Worm (Caenorhabditis elegans): ENCODE measurements around the gene egli-1.

Gene egli-1

DNA sequence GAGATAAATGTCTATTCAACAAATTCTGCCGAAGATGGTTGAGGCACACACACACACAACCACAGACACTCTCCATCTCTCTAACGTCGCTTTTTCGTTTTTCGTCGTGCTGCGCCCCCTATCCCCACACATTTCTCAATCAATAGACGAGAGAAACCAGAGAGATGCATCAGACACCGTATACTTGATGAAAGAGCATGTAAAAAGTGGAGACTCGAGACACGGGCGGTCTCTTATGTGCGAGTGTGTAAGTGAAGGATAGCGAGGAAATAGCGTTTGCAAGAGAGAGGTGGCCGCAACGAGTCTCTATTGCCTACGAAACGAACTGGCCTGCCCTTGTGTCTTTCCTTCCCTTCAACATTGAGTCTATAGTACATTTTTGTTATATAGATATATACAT lies 41.0 kb upstream of the egli-1 start:
- TF ChIP-seq mes-2 (tag; optimal IDR thresholded peaks at IDR 0.05; ENCODE audit: poor library complexity, severe bottlenecking), result peak; percentile 83
- peak; percentile 59 for TF ChIP-seq lin-39 (tag; optimal IDR thresholded peaks at IDR 0.05)
- no peak for TF ChIP-seq dmd-9 (GFP tag; IDR thresholded peaks at IDR 0.05)
- no peak for TF ChIP-seq ztf-11 (tag; optimal IDR thresholded peaks at IDR 0.05)
- 0 out of 2 replicates have a peak, but pooled peaks have one; percentile 31 for TF ChIP-seq dmd-8 (GFP tag; IDR thresholded peaks at IDR 0.05)
- TF ChIP-seq egl-27 (tag; optimal IDR thresholded peaks at IDR 0.05), result no peak
- TF ChIP-seq zag-1 (tag; optimal IDR thresholded peaks at IDR 0.05), result no peak
- peak; percentile 81 for TF ChIP-seq nhr-48 (tag; optimal IDR thresholded peaks at IDR 0.05)
- peak; percentile 81; the same call in 1 of the 2 replicates for TF ChIP-seq nhr-42 (GFP tag; IDR thresholded peaks at IDR 0.05)
- no peak for TF ChIP-seq zfp-2 (tag; optimal IDR thresholded peaks at IDR 0.05)
- TF ChIP-seq daf-16 (GFP tag; optimal IDR thresholded peaks at IDR 0.05), result peak; percentile 64
- peak; percentile 76 for TF ChIP-seq daf-16 (tag; optimal IDR thresholded peaks at IDR 0.05)
- TF ChIP-seq aha-1 (tag), result peak; percentile 97
- no peak for TF ChIP-seq snpc-4 (tag; optimal IDR thresholded peaks at IDR 0.05)
- no peak for TF ChIP-seq skn-1 (tag; optimal IDR thresholded peaks at IDR 0.05)
- no peak for TF ChIP-seq ZK337.2 (GFP tag; IDR thresholded peaks at IDR 0.05)
- no peak for TF ChIP-seq lim-7 (GFP tag; IDR thresholded peaks at IDR 0.05)
- peak; percentile 87 to 94 for TF ChIP-seq lsy-2 (tag; optimal IDR thresholded peaks at IDR 0.05)
- peak; percentile 59 for TF ChIP-seq fkh-10 (GFP tag; optimal IDR thresholded peaks at IDR 0.05)
- peak; percentile 66 for TF ChIP-seq ztf-7 (tag; optimal IDR thresholded peaks at IDR 0.05)
- TF ChIP-seq tra-1 (GFP tag; IDR thresholded peaks at IDR 0.05), result peak; percentile 78
- no peak for TF ChIP-seq F26F4.8 (GFP tag; conservative IDR thresholded peaks at IDR 0.05)
- peak; percentile 30 for TF ChIP-seq gei-8 (GFP tag; optimal IDR thresholded peaks at IDR 0.05)
- TF ChIP-seq F44E2.7 (GFP tag; IDR thresholded peaks at IDR 0.05), result 0 out of 2 replicates have a peak, but pooled peaks have one; percentile 27
- TF ChIP-seq Y75B8A.6 (GFP tag; IDR thresholded peaks at IDR 0.05), result 0 out of 2 replicates have a peak, but pooled peaks have one; percentile 21
- TF ChIP-seq php-3 (GFP tag; IDR thresholded peaks at IDR 0.05), result peak; percentile 35; the same call in 1 of the 2 replicates
- TF ChIP-seq ceh-82 (tag; optimal IDR thresholded peaks at IDR 0.05), result no peak
- no peak for TF ChIP-seq mxl-2 (GFP tag; conservative IDR thresholded peaks at IDR 0.05)
- TF ChIP-seq lin-13 (GFP tag; optimal IDR thresholded peaks at IDR 0.05), result peak; percentile 90
- no peak for TF ChIP-seq unc-130 (GFP tag; optimal IDR thresholded peaks at IDR 0.05)
- TF ChIP-seq hlh-30 (tag; optimal IDR thresholded peaks at IDR 0.05; ENCODE audit: insufficient read depth), result peak; percentile 94
- peak; percentile 46 to 86 for TF ChIP-seq hif-1 (tag; optimal IDR thresholded peaks at IDR 0.05)
- no peak for TF ChIP-seq daf-8 (GFP tag; IDR thresholded peaks at IDR 0.05)
- TF ChIP-seq dmd-6 (GFP tag; IDR thresholded peaks at IDR 0.05), result peak; percentile 91
- peak; percentile 31 for TF ChIP-seq lir-3 (tag; optimal IDR thresholded peaks at IDR 0.05)
- TF ChIP-seq nhr-77 (tag; optimal IDR thresholded peaks at IDR 0.05), result peak; percentile 93
- TF ChIP-seq daf-19 (GFP tag; conservative IDR thresholded peaks at IDR 0.05), result 0 out of 2 replicates have a peak, but pooled peaks have one; percentile 12
- no peak for TF ChIP-seq sdz-12 (GFP tag; optimal IDR thresholded peaks at IDR 0.05)
- peak; percentile 80 for TF ChIP-seq F37D6.2 (tag; optimal IDR thresholded peaks at IDR 0.05)
- TF ChIP-seq fos-1 (tag; optimal IDR thresholded peaks at IDR 0.05), result peak; percentile 35
- TF ChIP-seq madf-9 (GFP tag; conservative IDR thresholded peaks at IDR 0.05), result 0 out of 2 replicates have a peak, but pooled peaks have one; percentile 23
- no peak for TF ChIP-seq tag-97 (GFP tag; IDR thresholded peaks at IDR 0.05)
- TF ChIP-seq mxl-3 (GFP tag; optimal IDR thresholded peaks at IDR 0.05), result peak; percentile 93
- no peak for TF ChIP-seq daf-12 (tag; optimal IDR thresholded peaks at IDR 0.05)
- TF ChIP-seq set-16 (GFP tag; IDR thresholded peaks at IDR 0.05), result peak; percentile 51
- peak in 1 of 2 experiments; percentile 98 for TF ChIP-seq unc-62 (GFP tag; optimal IDR thresholded peaks at IDR 0.05 in 1 of 2)
- TF ChIP-seq unc-62 (tag; optimal IDR thresholded peaks at IDR 0.05), result no peak
- no peak for TF ChIP-seq ceh-62 (tag; optimal IDR thresholded peaks at IDR 0.05)
- peak; percentile 60 for TF ChIP-seq T20F7.1 (GFP tag; optimal IDR thresholded peaks at IDR 0.05)
- peak; percentile 97 for TF ChIP-seq hlh-11 (tag; optimal IDR thresholded peaks at IDR 0.05)
- TF ChIP-seq aly-2 (tag; optimal IDR thresholded peaks at IDR 0.05), result no peak
- TF ChIP-seq pqm-1 (tag; optimal IDR thresholded peaks at IDR 0.05), result peak; percentile 94
